Worm (Caenorhabditis elegans): ENCODE measurements around the gene puf-6.
A peak's percentile ranks its signal among the peaks of the same experiment; 100 is the strongest.
"Not testable (repeated sequence)": the region's sequence is repeated elsewhere in the genome, so short reads cannot be mapped to it uniquely, and the experiment has no call there.

puf-6 gene

DNA sequence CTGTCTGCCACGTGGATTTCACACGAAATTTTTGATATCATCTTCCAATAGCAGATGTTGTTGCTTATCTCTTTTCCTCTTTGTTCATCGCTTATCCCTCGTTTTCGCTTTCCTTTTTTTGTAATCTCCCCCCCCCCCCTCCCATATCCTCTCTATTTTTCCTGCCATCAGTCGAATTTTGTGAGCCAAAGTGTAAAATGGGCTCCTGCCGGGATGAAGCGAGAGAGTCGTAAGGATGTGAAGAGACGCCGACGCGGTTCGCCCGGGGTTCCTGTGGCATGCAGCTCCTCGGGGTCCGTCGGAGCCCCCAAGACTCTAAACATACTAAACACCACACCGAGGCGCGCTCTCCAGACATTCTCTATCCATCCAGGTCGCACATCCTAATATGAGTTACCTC is 13.3 kb upstream of the puf-6 start, which contains the start of gene zyx-1 (continued):
- no peak for TF ChIP-seq ceh-88 (GFP tag; IDR thresholded peaks at IDR 0.05)
- TF ChIP-seq aha-1 (tag; optimal IDR thresholded peaks at IDR 0.05) = no peak
- TF ChIP-seq lin-14 (GFP tag; optimal IDR thresholded peaks at IDR 0.05) = peak; percentile 65
- TF ChIP-seq hlh-4 (tag; optimal IDR thresholded peaks at IDR 0.05) = no peak
- TF ChIP-seq ama-1 (optimal IDR thresholded peaks at IDR 0.05) = no peak
- no peak for TF ChIP-seq lir-3 (tag; optimal IDR thresholded peaks at IDR 0.05; ENCODE audit: poor library complexity)

DNA sequence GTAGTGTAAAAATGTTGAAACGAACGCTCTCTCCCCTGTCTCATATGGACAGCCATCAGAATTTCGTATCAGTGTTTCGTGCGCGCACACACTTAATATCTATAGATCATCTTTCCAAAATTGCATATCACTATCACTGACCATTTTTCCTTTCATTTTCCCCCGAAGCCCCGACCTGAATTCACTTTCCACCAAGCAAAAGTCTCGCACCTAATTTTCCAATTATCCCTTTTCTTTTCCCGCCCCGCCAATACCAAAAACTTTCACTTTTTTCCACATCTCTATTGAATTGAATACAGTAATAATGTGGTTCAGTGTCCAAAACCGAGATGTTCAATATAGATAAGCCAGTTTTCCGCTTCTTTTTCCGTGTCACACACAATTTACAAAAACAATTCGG is 10.2 kb upstream of the puf-6 start:
- TF ChIP-seq blmp-1 (tag; optimal IDR thresholded peaks at IDR 0.05) = peak; percentile 98
- no peak for TF ChIP-seq dpl-1 (GFP tag; optimal IDR thresholded peaks at IDR 0.05)

DNA sequence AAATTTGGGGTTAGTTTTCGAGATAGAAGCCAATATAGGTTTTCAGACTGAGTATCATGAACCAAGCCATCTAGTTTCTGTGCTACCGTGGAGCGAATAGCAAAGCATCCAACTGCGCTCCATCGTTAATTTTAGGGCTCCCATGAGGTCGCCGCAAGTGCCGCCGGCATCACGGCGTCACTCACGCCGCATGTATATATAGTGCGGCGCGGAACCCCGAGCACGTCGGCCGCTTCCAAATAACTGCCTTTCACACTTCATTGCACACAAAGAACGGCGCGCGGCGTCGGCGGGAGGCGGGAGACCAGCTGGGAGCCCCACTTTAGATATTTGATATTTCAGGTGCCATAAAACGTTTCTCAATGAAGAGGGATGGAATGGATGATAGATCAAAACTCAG is 6.8 kb upstream of the puf-6 start:
- no peak for TF ChIP-seq zip-4 (GFP tag; optimal IDR thresholded peaks at IDR 0.05)
- no peak for TF ChIP-seq hlh-17 (GFP tag; optimal IDR thresholded peaks at IDR 0.05; ENCODE audit: borderline replicate concordance)
- peak; percentile 47 for TF ChIP-seq snpc-4 (tag; optimal IDR thresholded peaks at IDR 0.05)
- no peak for TF ChIP-seq egl-27 (tag; optimal IDR thresholded peaks at IDR 0.05)

DNA sequence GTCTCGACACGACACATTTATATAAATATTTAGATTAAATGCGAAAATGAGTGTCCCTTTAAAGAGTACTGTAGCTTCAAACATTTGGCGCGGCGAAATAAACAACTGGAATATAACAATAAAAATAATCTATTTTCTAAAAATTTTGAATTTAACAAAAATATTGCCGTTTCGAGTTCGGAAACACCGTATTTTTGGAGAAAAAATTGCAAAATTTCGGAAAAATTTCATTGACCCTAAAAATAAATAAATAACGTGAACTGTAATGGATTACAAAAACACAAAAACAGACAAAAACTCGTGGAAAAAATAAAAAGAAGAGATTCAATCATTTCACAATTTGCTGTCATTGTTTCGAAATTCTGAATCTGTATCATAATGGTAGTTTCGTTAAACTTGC is 4.4 kb upstream of the puf-6 start, which contains the start of gene F42G4.2:
F42G4.2 (plus strand) TSS at position 301 of the 400 bp plus-strand sequence.
- not testable (repeated sequence) for TF ChIP-seq egl-13, skn-1, unc-30 (tag; optimal IDR thresholded peaks at IDR 0.05)

DNA sequence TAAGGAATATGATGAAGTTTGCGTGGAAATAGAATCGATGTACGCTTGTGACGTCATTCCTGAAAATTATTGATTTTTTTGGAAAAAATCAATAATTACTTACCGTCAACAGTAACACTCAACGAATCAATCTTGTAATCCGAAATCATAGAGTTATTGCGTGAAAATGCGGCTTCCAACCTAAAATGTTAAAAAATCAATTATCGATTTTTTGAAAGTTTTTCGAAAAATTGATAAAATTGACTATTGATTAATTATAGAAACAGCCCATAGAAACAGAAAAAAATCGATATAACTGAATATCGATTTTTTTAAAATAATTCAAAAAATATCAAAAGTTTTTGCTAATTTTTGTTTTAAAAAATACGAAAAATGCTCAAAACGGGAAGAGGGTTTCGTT is 3.9 kb upstream of the puf-6 start, which contains the start of gene F42G4.7:
F42G4.7 (minus strand) TSS at position 185 of the 400 bp plus-strand sequence.
- TF ChIP-seq elt-3 (tag; optimal IDR thresholded peaks at IDR 0.05); lin-13 (GFP tag; optimal IDR thresholded peaks at IDR 0.05); lir-3 (tag; optimal IDR thresholded peaks at IDR 0.05; ENCODE audit: poor library complexity): not testable (repeated sequence)

DNA sequence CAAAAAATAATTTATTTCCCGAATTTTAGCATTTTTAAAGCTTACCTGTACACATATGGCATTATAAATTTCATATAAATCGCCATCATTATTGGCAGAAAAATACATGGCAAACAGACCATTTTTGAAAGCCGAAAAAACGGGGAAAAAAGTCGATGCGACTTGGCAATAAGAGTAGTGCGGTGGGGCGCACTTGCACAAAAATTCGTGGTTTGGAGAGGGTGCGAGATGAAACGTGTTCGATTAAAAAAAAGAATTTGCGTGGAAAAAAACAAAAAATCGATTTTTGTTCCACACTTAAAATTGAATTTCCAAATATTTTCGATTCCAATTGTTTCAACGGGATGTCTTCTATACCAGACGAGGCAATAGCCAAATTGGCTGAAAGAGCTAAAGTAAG is 6.5 kb downstream of the puf-6 start, which contains the start of gene F18A11.3:
F18A11.3 (minus strand) TSS at position 125 of the 400 bp plus-strand sequence.
- TF ChIP-seq ztf-4 (tag; optimal IDR thresholded peaks at IDR 0.05) (no peak), ceh-82 (tag; optimal IDR thresholded peaks at IDR 0.05) (no peak), blmp-1 (tag; optimal IDR thresholded peaks at IDR 0.05) (peak; percentile 37), pag-3 (tag; optimal IDR thresholded peaks at IDR 0.05; ENCODE audit: borderline replicate concordance, insufficient read depth) (peak; percentile 43), fos-1 (tag; optimal IDR thresholded peaks at IDR 0.05) (no peak), unc-130 (tag; optimal IDR thresholded peaks at IDR 0.05) (peak; percentile 2), mdl-1 (tag; optimal IDR thresholded peaks at IDR 0.05) (no peak), lsy-2 (tag; optimal IDR thresholded peaks at IDR 0.05) (peak in 1 of 2 experiments; percentile 56), snu-23 (GFP tag; optimal IDR thresholded peaks at IDR 0.05) (peak; percentile 17), nhr-84 (tag; optimal IDR thresholded peaks at IDR 0.05) (no peak), ets-5 (GFP tag; IDR thresholded peaks at IDR 0.05) (no peak), mep-1 (tag; optimal IDR thresholded peaks at IDR 0.05) (peak; percentile 32), C16A3.4 (tag; optimal IDR thresholded peaks at IDR 0.05) (peak; percentile 7), lin-35 (GFP tag; optimal IDR thresholded peaks at IDR 0.05) (peak; percentile 39 to 67), swsn-7 (tag; optimal IDR thresholded peaks at IDR 0.05) (peak; percentile 8), dpl-1 (GFP tag; optimal IDR thresholded peaks at IDR 0.05) (peak in 2 of 3 experiments; percentile 21 to 52), unc-98 (GFP tag; IDR thresholded peaks at IDR 0.05) (no peak), skn-1 (tag; optimal IDR thresholded peaks at IDR 0.05) (peak; percentile 29), efl-1 (optimal IDR thresholded peaks at IDR 0.05) (peak; percentile 14 to 37), efl-1 (GFP tag; optimal IDR thresholded peaks at IDR 0.05 in 1 of 2) (peak; percentile 43 to 47), mef-2 (tag; optimal IDR thresholded peaks at IDR 0.05) (no peak), nhr-47 (tag; optimal IDR thresholded peaks at IDR 0.05) (peak; percentile 3), irx-1 (tag; optimal IDR thresholded peaks at IDR 0.05) (no peak), zag-1 (tag; optimal IDR thresholded peaks at IDR 0.05) (no peak)
